Worm (Caenorhabditis elegans) whole organism, L4/young adult: ENCODE measurements around the gene C18B10.6.
"Not testable (repeated sequence)": the region's sequence is repeated elsewhere in the genome, so short reads cannot be mapped to it uniquely, and the experiment has no call there.

ENCODE experiments used
- W03F9.2 ChIP-seq: fragments of 150-350 bp; optimal IDR thresholded peaks from 2 replicates; lab custom pipeline; 2014; ENCODE audit warnings: missing biosample characterization, missing genetic modification characterization
- dao-5 ChIP-seq: sonication (generic microtip); optimal IDR thresholded peaks from 2 replicates; lab custom pipeline; 2016; ENCODE audit warnings: missing genotype, missing genetic modification characterization, moderate library complexity, missing compliant biosample characterization
- him-1 ChIP-seq: sonication (generic microtip); optimal IDR thresholded peaks from 2 replicates; lab custom pipeline; 2016; ENCODE audit warnings: missing genotype, missing genetic modification reagents, missing genetic modification characterization, missing compliant biosample characterization

C18B10.6 gene

DNA sequence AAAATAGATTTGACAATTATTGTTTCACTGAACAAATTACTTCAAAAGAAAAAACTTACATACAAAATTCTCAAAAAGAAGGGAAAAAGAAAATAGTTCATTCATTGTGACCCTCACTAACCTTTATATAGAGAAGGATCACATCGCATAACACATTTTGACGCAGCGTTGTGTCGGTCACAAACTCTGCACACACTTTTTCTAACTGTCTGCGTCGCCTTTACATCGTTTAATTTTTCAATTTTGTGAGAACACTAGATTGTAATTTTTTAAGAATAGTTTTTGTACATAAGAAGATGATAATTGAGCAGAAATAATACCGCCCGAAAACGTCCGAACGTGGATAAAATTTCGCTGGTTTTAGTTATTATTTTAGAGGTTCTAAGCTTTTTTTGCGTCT is at the start of gene C18B10.6:
Gene C18B10.6, minus strand, starts transcription at position 101 of the 400 bp plus-strand sequence.
- TF ChIP-seq dao-5 (tag; lab: Kevin White, UChicago) (no peak), him-1 (tag; lab: Kevin White, UChicago) (no peak), W03F9.2 (tag; lab: Kevin White, UChicago) (no peak)

DNA sequence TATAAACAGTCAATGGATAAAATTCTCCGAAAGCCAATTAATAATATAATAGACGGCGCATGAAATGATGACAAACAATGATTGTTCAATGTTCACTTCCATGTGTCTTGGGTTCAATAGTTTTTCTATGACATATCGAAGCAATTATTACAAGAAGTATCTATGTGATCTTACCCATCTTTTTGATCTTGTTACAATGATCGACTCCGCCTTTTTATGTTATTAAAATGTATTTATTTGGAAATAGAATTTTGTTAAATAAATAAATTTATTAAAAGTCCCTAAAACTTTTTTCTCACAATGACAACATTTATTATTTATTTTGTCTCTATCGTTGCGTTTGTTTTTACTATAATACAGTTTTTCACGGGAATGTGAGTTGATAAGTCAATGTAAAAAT is 49.0 kb upstream of the C18B10.6 start, which contains the start of gene swt-2:
Gene swt-2, plus strand, starts transcription at position 301 of the 400 bp plus-strand sequence.
- no peak for TF ChIP-seq him-1 (tag; lab: Kevin White, UChicago)
- no peak for TF ChIP-seq W03F9.2 (tag; lab: Kevin White, UChicago)
- TF ChIP-seq dao-5 (tag; lab: Kevin White, UChicago) = no peak

DNA sequence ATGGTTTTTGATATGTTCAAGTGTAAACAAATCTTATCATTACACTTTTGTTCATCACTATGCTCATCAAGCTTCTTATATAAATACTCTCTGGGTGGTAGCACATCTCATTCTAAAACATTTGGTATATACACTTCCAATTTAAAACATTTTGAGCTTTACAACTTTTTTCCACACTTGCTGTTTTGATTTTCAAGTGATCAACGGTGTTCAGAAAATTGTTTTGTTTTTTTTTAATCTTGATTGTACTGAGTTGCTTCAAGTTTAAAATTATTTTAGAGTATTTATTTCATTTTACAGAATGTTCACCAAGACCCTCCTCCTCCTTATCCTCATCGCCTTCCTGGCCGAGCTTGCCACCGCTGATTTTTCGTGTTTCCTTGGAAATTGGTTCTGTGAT is 48.0 kb upstream of the C18B10.6 start, which contains the start of gene C54F6.5:
Gene C54F6.5, plus strand, starts transcription at position 301 of the 400 bp plus-strand sequence.
- no peak for TF ChIP-seq dao-5 (tag; lab: Kevin White, UChicago)
- no peak for TF ChIP-seq him-1 (tag; lab: Kevin White, UChicago)
- TF ChIP-seq W03F9.2 (tag; lab: Kevin White, UChicago) = no peak

DNA sequence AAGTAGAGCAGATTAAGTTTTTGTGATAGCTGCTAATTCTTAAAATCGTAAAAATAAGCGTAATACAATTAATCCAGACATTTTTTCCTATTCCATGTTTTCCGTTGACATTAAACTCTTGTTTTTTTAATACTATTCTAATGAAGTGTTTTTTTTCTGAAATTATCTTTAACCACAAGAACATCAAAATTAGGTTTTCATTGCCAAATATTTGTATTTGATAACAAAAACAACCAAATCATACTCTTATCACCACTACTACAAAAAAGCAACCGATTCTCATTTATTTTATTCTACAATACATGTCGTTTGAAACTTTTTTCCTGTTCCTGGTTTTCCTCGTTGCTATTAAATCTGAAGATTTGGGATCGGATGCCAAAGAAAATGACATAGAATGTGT is 46.3 kb upstream of the C18B10.6 start, which contains the start of gene C54F6.17:
Gene C54F6.17, plus strand, starts transcription at position 301 of the 400 bp plus-strand sequence.
- TF ChIP-seq him-1 (tag; lab: Kevin White, UChicago) = no peak

DNA sequence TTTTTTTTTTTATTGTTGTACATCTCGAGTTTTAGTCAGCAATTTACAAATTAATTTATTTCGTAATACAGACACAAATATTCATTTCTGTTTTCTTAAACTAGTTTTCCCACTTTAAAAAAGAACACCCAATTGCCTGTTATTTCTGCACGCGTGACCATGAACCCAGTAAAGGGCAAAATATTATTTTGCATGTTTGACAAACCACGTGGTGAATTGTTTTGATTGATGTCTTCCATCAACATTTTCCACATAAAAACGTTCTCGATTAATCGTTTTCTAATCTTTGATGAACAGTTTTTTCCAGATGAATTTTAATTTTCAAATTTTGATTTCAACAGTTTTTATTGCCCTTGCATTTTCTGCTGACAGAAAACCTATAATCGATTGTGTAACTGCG is 44.8 kb upstream of the C18B10.6 start, which contains the start of gene C54F6.18:
Gene C54F6.18, plus strand, starts transcription at position 301 of the 400 bp plus-strand sequence.
- TF ChIP-seq W03F9.2 (tag; lab: Kevin White, UChicago) (no peak), dao-5 (tag; lab: Kevin White, UChicago) (no peak), him-1 (tag; lab: Kevin White, UChicago) (no peak)

DNA sequence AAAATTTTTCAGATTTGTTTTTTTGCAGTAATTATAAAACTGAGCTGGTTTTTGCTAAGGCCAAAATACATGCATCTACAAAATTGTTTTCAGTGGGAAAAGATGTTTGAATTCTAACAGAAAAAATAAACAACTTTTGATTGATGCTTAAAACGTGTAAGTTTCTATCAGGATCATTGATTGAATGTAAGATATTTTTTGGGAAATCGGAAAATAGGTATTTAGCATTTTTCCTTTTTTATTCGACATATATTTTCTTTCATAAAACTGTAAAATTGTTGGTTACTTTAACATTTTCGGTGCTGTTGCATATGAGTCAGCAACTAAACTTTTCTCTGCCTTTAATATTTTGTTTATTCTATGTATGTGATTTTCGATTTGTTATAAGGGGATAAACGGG is 43.6 kb upstream of the C18B10.6 start, which contains the start of gene C54F6.20:
Gene C54F6.20, plus strand, starts transcription at position 301 of the 400 bp plus-strand sequence.
- TF ChIP-seq W03F9.2 (tag; lab: Kevin White, UChicago) (no peak), dao-5 (tag; lab: Kevin White, UChicago) (no peak), him-1 (tag; lab: Kevin White, UChicago) (no peak)

DNA sequence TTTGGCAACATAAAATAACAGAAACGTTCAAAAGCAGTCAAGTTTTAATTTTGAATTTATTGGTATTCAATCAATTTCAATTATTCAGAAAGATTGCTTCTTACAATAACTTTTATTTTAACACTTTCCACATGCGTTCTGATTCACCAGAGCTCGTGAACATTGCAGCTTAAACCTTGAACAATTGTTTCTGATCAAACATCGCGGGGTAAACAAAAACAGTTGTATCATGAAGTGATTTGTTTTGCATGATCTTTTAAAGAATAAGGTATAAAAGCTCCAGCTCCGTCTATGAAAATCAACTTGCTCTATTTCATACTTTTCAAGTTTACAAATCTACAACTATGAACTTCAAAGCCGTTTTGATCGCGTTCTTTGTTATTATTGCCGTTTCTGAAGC is 42.5 kb upstream of the C18B10.6 start, which contains the start of gene C54F6.6:
Gene C54F6.6, plus strand, starts transcription at position 301 of the 400 bp plus-strand sequence.
- TF ChIP-seq dao-5 (tag; lab: Kevin White, UChicago) = no peak

DNA sequence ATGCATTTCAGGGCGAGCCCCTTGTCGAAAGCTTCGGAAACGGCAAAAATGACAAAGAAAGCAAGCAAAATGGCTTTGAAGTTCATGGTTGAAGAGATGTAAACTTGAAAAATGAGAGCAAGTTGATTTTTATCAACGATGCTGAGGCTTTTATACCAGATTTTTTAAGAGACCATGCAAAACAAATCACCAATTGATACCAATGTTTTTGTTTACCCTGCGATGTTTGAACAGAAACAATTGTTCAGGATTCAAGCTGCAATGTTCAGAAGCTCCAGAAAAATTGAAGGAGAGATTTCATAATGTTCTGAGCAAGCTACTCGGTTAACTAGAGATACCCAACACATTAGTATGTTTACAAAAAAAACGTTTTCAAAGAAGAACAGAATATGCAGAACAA is 41.4 kb upstream of the C18B10.6 start, which contains the start of gene C54F6.15:
Gene C54F6.15, minus strand, starts transcription at position 101 of the 400 bp plus-strand sequence.
- no peak for TF ChIP-seq W03F9.2 (tag; lab: Kevin White, UChicago)
- no peak for TF ChIP-seq dao-5 (tag; lab: Kevin White, UChicago)
- no peak for TF ChIP-seq him-1 (tag; lab: Kevin White, UChicago)

DNA sequence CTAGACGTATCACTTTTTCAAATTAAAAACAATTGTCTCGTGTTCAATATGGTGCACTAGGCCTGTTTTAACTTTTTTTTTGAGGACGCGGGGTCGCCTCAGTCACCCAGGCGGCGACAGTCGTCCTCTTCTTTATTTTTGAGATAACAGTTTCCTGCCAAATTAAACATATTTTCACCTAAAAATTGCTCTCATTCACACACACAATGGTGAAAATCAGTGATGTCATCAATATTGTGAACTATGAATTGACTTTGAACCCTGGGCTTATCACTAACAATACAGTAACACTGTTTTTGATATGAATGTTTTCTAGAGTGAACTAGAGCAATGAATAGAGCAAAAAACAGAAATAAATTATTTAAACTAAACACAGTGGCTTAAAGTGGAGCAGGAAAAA is 40.5 kb upstream of the C18B10.6 start:
- TF ChIP-seq dao-5 (tag; lab: Kevin White, UChicago) = no peak
- TF ChIP-seq him-1 (tag; lab: Kevin White, UChicago) = no peak
- no peak for TF ChIP-seq W03F9.2 (tag; lab: Kevin White, UChicago)

DNA sequence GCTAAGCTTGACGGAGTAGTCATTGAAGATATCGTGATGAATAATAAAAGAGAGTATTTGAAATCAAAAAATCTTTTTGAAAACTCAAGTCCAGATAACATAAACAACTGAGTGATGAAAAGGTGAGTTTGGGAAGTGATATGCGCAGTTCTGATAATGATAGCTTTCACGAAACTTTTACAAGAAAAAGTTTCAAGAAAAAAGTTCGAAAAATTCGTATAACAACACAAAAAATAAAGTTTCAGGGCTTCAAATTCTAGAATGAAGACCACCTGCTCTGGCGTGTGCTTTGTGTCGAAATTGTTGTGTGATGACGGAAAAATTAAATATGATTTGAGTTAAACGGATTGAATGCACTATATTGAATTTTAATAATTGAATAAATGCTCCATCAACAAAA is 39.2 kb upstream of the C18B10.6 start, which contains the start of gene srb-19:
Gene srb-19, minus strand, starts transcription at position 101 of the 400 bp plus-strand sequence.
- TF ChIP-seq him-1 (tag; lab: Kevin White, UChicago) = no peak
- TF ChIP-seq W03F9.2 (tag; lab: Kevin White, UChicago) = no peak
- TF ChIP-seq dao-5 (tag; lab: Kevin White, UChicago) = no peak

DNA sequence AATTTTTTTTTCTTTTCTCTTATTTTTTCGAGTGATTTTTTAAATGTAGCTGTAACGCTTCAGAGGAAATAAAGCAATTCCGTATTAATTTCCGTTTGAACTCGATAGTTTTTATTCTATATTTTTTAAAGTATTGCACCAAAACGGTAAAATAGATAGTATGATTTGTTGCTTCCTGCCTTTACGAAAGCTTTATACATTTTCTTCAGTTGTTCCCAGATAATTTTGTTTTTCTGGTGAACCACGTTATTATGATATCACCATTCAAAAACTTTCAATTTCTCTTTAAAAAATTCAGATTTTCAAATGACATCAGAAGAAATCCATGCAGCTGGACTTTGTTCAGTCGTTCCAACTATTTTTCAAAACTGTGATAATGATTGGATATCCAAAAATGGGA is 34.1 kb upstream of the C18B10.6 start, which contains the start of gene srb-18:
Gene srb-18, plus strand, starts transcription at position 301 of the 400 bp plus-strand sequence.
- TF ChIP-seq him-1 (tag; lab: Kevin White, UChicago) = no peak
- TF ChIP-seq dao-5 (tag; lab: Kevin White, UChicago) = no peak
- TF ChIP-seq W03F9.2 (tag; lab: Kevin White, UChicago) = no peak

DNA sequence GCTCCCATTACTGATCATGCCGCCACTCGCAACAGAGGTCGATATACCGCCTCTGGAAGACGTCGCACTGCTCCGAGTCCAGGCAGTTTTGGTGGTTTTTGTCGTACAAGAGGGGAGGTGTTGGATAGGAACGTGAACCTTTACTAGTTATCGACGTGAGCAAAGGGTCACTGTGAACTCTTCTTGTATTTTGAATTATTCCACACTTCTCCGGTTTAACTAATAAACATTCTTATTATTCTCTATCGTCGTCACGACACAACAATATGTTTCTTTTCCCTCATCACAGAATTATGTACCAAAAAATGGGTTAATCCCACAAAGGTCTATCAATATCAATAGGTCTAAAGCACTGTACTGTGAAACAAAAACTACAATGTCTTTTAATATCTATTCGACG is 30.6 kb upstream of the C18B10.6 start, which contains the start of gene nhr-171:
Gene nhr-171, plus strand, starts transcription at position 301 of the 400 bp plus-strand sequence.
- TF ChIP-seq him-1, W03F9.2, dao-5 (tag; lab: Kevin White, UChicago): not testable (repeated sequence)

DNA sequence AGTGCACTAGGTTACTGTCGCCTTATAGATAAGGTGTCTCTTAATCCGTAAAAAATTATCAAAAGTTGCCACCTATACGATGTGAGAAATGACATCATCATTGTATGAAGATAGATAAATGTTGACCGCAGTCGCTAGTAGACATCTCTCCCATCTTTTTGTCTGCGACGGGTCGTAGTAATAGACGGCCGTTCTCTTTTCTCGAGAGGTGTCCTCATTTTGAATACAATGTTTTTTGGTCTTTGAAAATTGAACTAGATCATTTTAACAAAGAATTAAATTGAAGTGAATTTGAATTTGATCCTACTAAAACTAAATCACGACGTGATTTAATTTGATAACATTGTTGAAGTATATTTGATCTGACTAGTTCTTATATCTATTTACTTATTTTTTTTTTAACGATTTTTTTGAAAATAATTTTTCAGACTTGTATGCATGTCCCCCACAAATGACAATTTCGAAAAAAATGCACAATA is 27.8 kb upstream of the C18B10.6 start, which contains the start of the genes str-31 and nhr-172:
Gene str-31, minus strand, starts transcription at position 101 of the 479 bp plus-strand sequence.
Gene nhr-172, plus strand, starts transcription at position 429 of the 479 bp plus-strand sequence.
- TF ChIP-seq him-1 (tag; lab: Kevin White, UChicago) = no peak
- TF ChIP-seq dao-5 (tag; lab: Kevin White, UChicago) = no peak
- no peak for TF ChIP-seq W03F9.2 (tag; lab: Kevin White, UChicago)
